Worm (Caenorhabditis elegans): Measurements from ENCODE around the gene atg-13.

Gene atg-13

ce11 chrIII:8144574-8145065, 13.4 kb downstream of the atg-13 start, which contains the start of the genes C14B9.8 and mrpl-18 (continued):
- TF ChIP-seq ceh-90 (tag; optimal IDR thresholded peaks at IDR 0.05) = peak; percentile 93
- TF ChIP-seq efl-1 (optimal IDR thresholded peaks at IDR 0.05) = peak; percentile 69 to 73
- TF ChIP-seq efl-1 (GFP tag; optimal IDR thresholded peaks at IDR 0.05 in 1 of 2) = peak; percentile 66 to 97
- TF ChIP-seq unc-86 (tag; optimal IDR thresholded peaks at IDR 0.05) = peak; percentile 57
- TF ChIP-seq mef-2 (tag; optimal IDR thresholded peaks at IDR 0.05) = no peak
- peak; percentile 99 for TF ChIP-seq rnt-1 (tag; optimal IDR thresholded peaks at IDR 0.05)
- TF ChIP-seq ztf-4 (tag; optimal IDR thresholded peaks at IDR 0.05) = no peak
- peak; percentile 26 to 72 (median 37) for TF ChIP-seq ceh-82 (tag; optimal IDR thresholded peaks at IDR 0.05)
- TF ChIP-seq tlp-1 (tag; optimal IDR thresholded peaks at IDR 0.05) = no peak
- no peak for TF ChIP-seq aha-1 (tag; optimal IDR thresholded peaks at IDR 0.05)
- TF ChIP-seq ceh-88 (GFP tag; IDR thresholded peaks at IDR 0.05) = peak; percentile 18; the same call in 1 of the 2 replicates
- TF ChIP-seq lin-39 (tag; optimal IDR thresholded peaks at IDR 0.05) = peak; percentile 54
- TF ChIP-seq hlh-17 (GFP tag; optimal IDR thresholded peaks at IDR 0.05; ENCODE audit: borderline replicate concordance) = no peak
- TF ChIP-seq vab-15 (tag; optimal IDR thresholded peaks at IDR 0.05) = no peak
- peak; percentile 33 for TF ChIP-seq C34B4.2 (tag; optimal IDR thresholded peaks at IDR 0.05)
- no peak for TF ChIP-seq sptf-1 (tag; optimal IDR thresholded peaks at IDR 0.05)
- peak; percentile 87 for TF ChIP-seq nhr-85 (tag)
- TF ChIP-seq ztf-11 (tag; optimal IDR thresholded peaks at IDR 0.05) = peak in 1 of 2 experiments; percentile 89
- TF ChIP-seq xbp-1 (tag; optimal IDR thresholded peaks at IDR 0.05) = peak; percentile 80
- peak; percentile 69 for TF ChIP-seq swsn-7 (tag; optimal IDR thresholded peaks at IDR 0.05)
- TF ChIP-seq tbx-2 (tag; optimal IDR thresholded peaks at IDR 0.05) = peak; percentile 83
- TF ChIP-seq zip-4 (GFP tag; optimal IDR thresholded peaks at IDR 0.05) = peak; percentile 6
- peak; percentile 73 for TF ChIP-seq mep-1 (tag; optimal IDR thresholded peaks at IDR 0.05)
- TF ChIP-seq aly-2 (tag; optimal IDR thresholded peaks at IDR 0.05) = peak; percentile 22
- TF ChIP-seq unc-30 (tag; optimal IDR thresholded peaks at IDR 0.05) = no peak
- peak; percentile 50 for TF ChIP-seq lin-13 (GFP tag; optimal IDR thresholded peaks at IDR 0.05)
- peak; percentile 59 for TF ChIP-seq grh-1 (GFP tag; IDR thresholded peaks at IDR 0.05)
- TF ChIP-seq fkh-8 (tag; optimal IDR thresholded peaks at IDR 0.05) = peak; percentile 73
- TF ChIP-seq nhr-237 (tag; optimal IDR thresholded peaks at IDR 0.05) = no peak
- peak in 1 of 2 experiments; percentile 54 for TF ChIP-seq mdl-1 (tag; optimal IDR thresholded peaks at IDR 0.05)
- peak; percentile 48 for TF ChIP-seq lin-15B (tag; optimal IDR thresholded peaks at IDR 0.05)
- TF ChIP-seq elt-3 (tag; optimal IDR thresholded peaks at IDR 0.05) = peak in 2 of 6 experiments; percentile 20 to 43
- peak; percentile 89 for TF ChIP-seq fkh-4 (tag; optimal IDR thresholded peaks at IDR 0.05; ENCODE audit: borderline replicate concordance)
- TF ChIP-seq nhr-47 (tag; optimal IDR thresholded peaks at IDR 0.05) = peak; percentile 88
- TF ChIP-seq irx-1 (tag; optimal IDR thresholded peaks at IDR 0.05) = peak; percentile 94

- TF ChIP-seq ceh-82 (tag; optimal IDR thresholded peaks at IDR 0.05) (no peak), zag-1 (tag; optimal IDR thresholded peaks at IDR 0.05) (no peak), pag-3 (tag; optimal IDR thresholded peaks at IDR 0.05; ENCODE audit: borderline replicate concordance, insufficient read depth) (no peak), skn-1 (tag; optimal IDR thresholded peaks at IDR 0.05) (no peak), ztf-4 (tag; optimal IDR thresholded peaks at IDR 0.05) (no peak), aha-1 (tag; optimal IDR thresholded peaks at IDR 0.05) (no peak), mab-9 (GFP tag; IDR thresholded peaks at IDR 0.05) (no peak), sup-37 (GFP tag; optimal IDR thresholded peaks at IDR 0.05) (no peak)
Observed at ce11 chrIII:8142217-8142616, 15.8 kb downstream of the atg-13 start.

- TF ChIP-seq nhr-237 (tag; optimal IDR thresholded peaks at IDR 0.05) (no peak), efl-1 (optimal IDR thresholded peaks at IDR 0.05) (no peak), efl-1 (GFP tag; optimal IDR thresholded peaks at IDR 0.05 in 1 of 2) (peak in 1 of 2 experiments; percentile 68)
Observed at ce11 chrIII:8137777-8138176, 20.2 kb downstream of the atg-13 start, which contains the start of gene hsp-12.2. Gene hsp-12.2 (plus strand): TSS chrIII:8138077.
